Fruit fly (Drosophila melanogaster): ENCODE data around the gene IFT54.
A peak's percentile ranks its signal among the peaks of the same experiment; 100 is the strongest.

The IFT54 gene

DNA sequence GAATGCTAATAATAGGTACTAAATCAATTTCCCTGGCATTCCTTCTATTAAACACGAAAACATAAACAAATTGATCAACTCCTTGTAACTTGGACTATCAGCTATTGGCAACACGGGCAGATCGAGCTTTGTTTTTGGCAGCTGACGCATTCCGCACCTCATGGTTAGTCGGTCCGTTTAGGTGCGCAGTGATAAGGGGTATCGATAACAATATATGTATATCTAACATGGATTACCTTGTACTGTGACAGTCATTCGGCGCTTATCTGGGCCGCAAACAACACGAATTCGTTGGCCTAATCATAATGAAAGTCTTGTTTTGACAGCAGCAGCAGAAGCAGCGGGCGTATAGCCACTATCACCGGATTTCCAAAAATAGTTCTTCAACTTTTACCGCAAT, 14.2 kb upstream of the IFT54 start:
- TF ChIP-seq Myc (optimal IDR thresholded peaks at IDR 0.05) (no peak), jim (GFP tag; optimal IDR thresholded peaks at IDR 0.05) (no peak), woc (GFP tag; optimal IDR thresholded peaks at IDR 0.05) (no peak), br (GFP tag; optimal IDR thresholded peaks at IDR 0.05) (no peak), dsf (GFP tag; optimal IDR thresholded peaks at IDR 0.05; ENCODE audit: borderline replicate concordance) (no peak), fru (GFP tag; optimal IDR thresholded peaks at IDR 0.05) (no peak), sv (GFP tag; optimal IDR thresholded peaks at IDR 0.05) (no peak), Vsx2 (GFP tag; optimal IDR thresholded peaks at IDR 0.05; ENCODE audit: partially characterized antibody) (no peak), psq (GFP tag; optimal IDR thresholded peaks at IDR 0.05) (no peak), brk (GFP tag; optimal IDR thresholded peaks at IDR 0.05) (no peak)

- peak; percentile 39 for TF ChIP-seq sv (GFP tag; optimal IDR thresholded peaks at IDR 0.05)
- TF ChIP-seq CrebA (GFP tag; optimal IDR thresholded peaks at IDR 0.05; ENCODE audit: borderline replicate concordance): peak; percentile 62
- no peak for TF ChIP-seq Mio (GFP tag; optimal IDR thresholded peaks at IDR 0.05)
- peak; percentile 38 for TF ChIP-seq Vsx2 (GFP tag; optimal IDR thresholded peaks at IDR 0.05; ENCODE audit: partially characterized antibody)
- TF ChIP-seq Myc (optimal IDR thresholded peaks at IDR 0.05): no peak
- no peak for TF ChIP-seq Dfd (GFP tag; optimal IDR thresholded peaks at IDR 0.05)
- no peak for TF ChIP-seq GATAd (GFP tag; optimal IDR thresholded peaks at IDR 0.05)
- peak; percentile 38 for TF ChIP-seq Hnf4 (GFP tag; optimal IDR thresholded peaks at IDR 0.05)
- TF ChIP-seq HLH106 (tag; optimal IDR thresholded peaks at IDR 0.05): peak; percentile 43
- peak; percentile 61 for TF ChIP-seq h (GFP tag; optimal IDR thresholded peaks at IDR 0.05)
- TF ChIP-seq psq (GFP tag; optimal IDR thresholded peaks at IDR 0.05): peak; percentile 50
- no peak for TF ChIP-seq Abd-B (GFP tag; optimal IDR thresholded peaks at IDR 0.05)
- TF ChIP-seq Sp1 (GFP tag; optimal IDR thresholded peaks at IDR 0.05): peak; percentile 18
- TF ChIP-seq rgr (GFP tag; optimal IDR thresholded peaks at IDR 0.05): peak; percentile 60
- TF ChIP-seq pan (optimal IDR thresholded peaks at IDR 0.05): no peak
- TF ChIP-seq dsf (GFP tag; optimal IDR thresholded peaks at IDR 0.05; ENCODE audit: borderline replicate concordance): no peak
- peak; percentile 45 for TF ChIP-seq ey (GFP tag; optimal IDR thresholded peaks at IDR 0.05)
- no peak for TF ChIP-seq N (GFP tag; optimal IDR thresholded peaks at IDR 0.05)
- peak; percentile 82 for TF ChIP-seq Hr83 (GFP tag; optimal IDR thresholded peaks at IDR 0.05; ENCODE audit: poor library complexity, severe bottlenecking)
- TF ChIP-seq dl (GFP tag; optimal IDR thresholded peaks at IDR 0.05; ENCODE audit: insufficient read depth in 1 of 2, partially characterized antibody in 2 of 2): peak; percentile 65 to 77
- no peak for TF ChIP-seq usp (GFP tag; optimal IDR thresholded peaks at IDR 0.05)
- peak; percentile 13 for TF ChIP-seq br (GFP tag; optimal IDR thresholded peaks at IDR 0.05)
- TF ChIP-seq lola (GFP tag; optimal IDR thresholded peaks at IDR 0.05): no peak
- peak; percentile 92 for TF ChIP-seq Dif (GFP tag; optimal IDR thresholded peaks at IDR 0.05; ENCODE audit: partially characterized antibody)
- TF ChIP-seq dmrt93B (GFP tag; optimal IDR thresholded peaks at IDR 0.05): no peak
- peak; percentile 41 for TF ChIP-seq Jra (GFP tag; optimal IDR thresholded peaks at IDR 0.05)
- TF ChIP-seq fru (GFP tag; optimal IDR thresholded peaks at IDR 0.05): peak; percentile 86
- TF ChIP-seq CG32264 (GFP tag; optimal IDR thresholded peaks at IDR 0.05): no peak
- peak in 1 of 2 experiments; percentile 55 for TF ChIP-seq foxo (GFP tag; optimal IDR thresholded peaks at IDR 0.05)
- TF ChIP-seq Hr78 (GFP tag; optimal IDR thresholded peaks at IDR 0.05): no peak
- TF ChIP-seq Rel (GFP tag; optimal IDR thresholded peaks at IDR 0.05): no peak
- TF ChIP-seq Rel (tag; optimal IDR thresholded peaks at IDR 0.05): peak; percentile 35
- peak; percentile 48 for TF ChIP-seq jim (GFP tag; optimal IDR thresholded peaks at IDR 0.05)
- TF ChIP-seq CG9705 (GFP tag; optimal IDR thresholded peaks at IDR 0.05): no peak
- TF ChIP-seq OdsH (GFP tag; optimal IDR thresholded peaks at IDR 0.05): peak; percentile 50
- peak; percentile 57 for TF ChIP-seq brk (GFP tag; optimal IDR thresholded peaks at IDR 0.05)
- peak; percentile 11 for TF ChIP-seq tai (GFP tag; optimal IDR thresholded peaks at IDR 0.05)
- TF ChIP-seq woc (GFP tag; optimal IDR thresholded peaks at IDR 0.05): peak; percentile 14
- peak; percentile 45 for TF ChIP-seq sage (GFP tag; optimal IDR thresholded peaks at IDR 0.05)
Measured at dm6 chr3R:14288669-14289383, 13.4 kb upstream of the IFT54 start, which contains the start of gene red. Gene red, plus strand, starts transcription at chr3R:14289071.

All from whole organism, wandering third instar larva.